Worm (Caenorhabditis elegans) whole organism, L3 larva: ENCODE data around the gene nhr-40.

ENCODE experiments used
- R02D3.7 ChIP-seq: fragments of 150-350 bp; optimal IDR thresholded peaks from 2 replicates; lab custom pipeline; 2014; ENCODE audit warnings: missing biosample characterization, missing genetic modification characterization
- aly-2 ChIP-seq: fragments of 150-350 bp; optimal IDR thresholded peaks from 2 replicates; lab custom pipeline; 2014; ENCODE audit warnings: missing biosample characterization, missing genetic modification characterization
- ama-1 ChIP-seq: fragments of 150-350 bp; optimal IDR thresholded peaks from 2 replicates; lab custom pipeline; 2018
- ceh-28 ChIP-seq: fragments of 150-350 bp; optimal IDR thresholded peaks from 2 replicates; lab custom pipeline; 2014; ENCODE audit warnings: missing biosample characterization, missing genetic modification reagents, missing genetic modification characterization
- ceh-82 ChIP-seq: fragments of 150-350 bp; optimal IDR thresholded peaks from 2 replicates; lab custom pipeline; 2014; ENCODE audit warnings: missing biosample characterization, missing genetic modification characterization
- ceh-9 ChIP-seq: sonication (generic microtip); optimal IDR thresholded peaks from 2 replicates; lab custom pipeline; 2018; ENCODE audit warnings: missing biosample characterization, missing genetic modification characterization
- daf-12 ChIP-seq: fragments of 150-350 bp; optimal IDR thresholded peaks from 2 replicates; lab custom pipeline; 2014; ENCODE audit warnings: missing biosample characterization, missing genetic modification reagents, missing genetic modification characterization
- egl-5 ChIP-seq: fragments of 150-350 bp; optimal IDR thresholded peaks from 2 replicates; lab custom pipeline; 2017; ENCODE audit warnings: missing biosample characterization, missing genetic modification reagents, missing genetic modification characterization, inconsistent platforms
- eor-1 ChIP-seq, 2 experiments: fragments of 150-350 bp; optimal IDR thresholded peaks; 2 replicates each; lab custom pipeline; 2014 to 2018; ENCODE audit warnings: missing biosample characterization in 2 of 2, missing genetic modification characterization in 2 of 2
- fkh-10 ChIP-seq: sonication (generic microtip); optimal IDR thresholded peaks from 2 replicates; lab custom pipeline; 2017; ENCODE audit warnings: missing biosample characterization, missing genetic modification reagents, missing genetic modification characterization
- fkh-2 ChIP-seq: fragments of 150-350 bp; optimal IDR thresholded peaks from 2 replicates; lab custom pipeline; 2014; ENCODE audit warnings: missing biosample characterization, missing genetic modification reagents, missing genetic modification characterization
- fos-1 ChIP-seq: fragments of 150-350 bp; optimal IDR thresholded peaks from 2 replicates; lab custom pipeline; 2014; ENCODE audit warnings: missing biosample characterization, missing genetic modification characterization
- hmg-11 ChIP-seq: sonication (generic microtip); optimal IDR thresholded peaks from 2 replicates; lab custom pipeline; 2016; ENCODE audit warnings: missing genetic modification characterization, missing compliant biosample characterization
- jun-1 ChIP-seq: fragments of 150-350 bp; optimal IDR thresholded peaks from 2 replicates; lab custom pipeline; 2014; ENCODE audit warnings: missing biosample characterization, missing genetic modification reagents, missing genetic modification characterization
- lin-39 ChIP-seq: fragments of 150-350 bp; optimal IDR thresholded peaks from 2 replicates; lab custom pipeline; 2018; ENCODE audit warnings: missing biosample characterization, missing genetic modification reagents, missing genetic modification characterization
- mml-1 ChIP-seq: fragments of 150-350 bp; sonication (generic microtip); optimal IDR thresholded peaks from 3 replicates; lab custom pipeline; 2014; ENCODE audit warnings: missing biosample characterization, missing genetic modification characterization
- nfya-1 ChIP-seq: sonication (generic microtip); optimal IDR thresholded peaks from 2 replicates; lab custom pipeline; 2017; ENCODE audit warnings: missing genetic modification characterization, mild to moderate bottlenecking, missing compliant biosample characterization, antibody characterized with exemption, moderate library complexity; ENCODE audit not compliant: insufficient read depth
- nhr-237 ChIP-seq: fragments of 150-350 bp; optimal IDR thresholded peaks from 2 replicates; lab custom pipeline; 2014; ENCODE audit warnings: missing biosample characterization, missing genetic modification characterization
- nhr-76 ChIP-seq: fragments of 150-350 bp; sonication (generic microtip); optimal IDR thresholded peaks from 5 replicates; lab custom pipeline; 2014; ENCODE audit warnings: missing biosample characterization, missing genetic modification characterization
- nhr-77 ChIP-seq: fragments of 150-350 bp; optimal IDR thresholded peaks from 2 replicates; lab custom pipeline; 2014; ENCODE audit warnings: missing biosample characterization, missing genetic modification characterization
- pqm-1 ChIP-seq: fragments of 150-350 bp; optimal IDR thresholded peaks from 2 replicates; lab custom pipeline; 2017; ENCODE audit warnings: missing biosample characterization, missing genetic modification characterization, inconsistent platforms
- sea-2 ChIP-seq: fragments of 150-350 bp; sonication (generic microtip); optimal IDR thresholded peaks from 4 replicates; lab custom pipeline; 2014; ENCODE audit warnings: missing biosample characterization, missing genetic modification reagents, missing genetic modification characterization
- skn-1 ChIP-seq: fragments of 150-350 bp; optimal IDR thresholded peaks from 2 replicates; lab custom pipeline; 2014; ENCODE audit warnings: missing biosample characterization, missing genetic modification characterization
- snpc-4 ChIP-seq: fragments of 150-350 bp; optimal IDR thresholded peaks from 2 replicates; lab custom pipeline; 2014; ENCODE audit warnings: missing biosample characterization, missing genetic modification characterization
- tbx-2 ChIP-seq: sonication (generic microtip); optimal IDR thresholded peaks from 2 replicates; lab custom pipeline; 2016; ENCODE audit warnings: mild to moderate bottlenecking, missing genetic modification characterization, missing compliant biosample characterization
- unc-39 ChIP-seq: sonication (generic microtip); optimal IDR thresholded peaks from 4 replicates; lab custom pipeline; 2017; ENCODE audit warnings: missing biosample characterization, missing genetic modification characterization
- unc-62 ChIP-seq: fragments of 150-350 bp; sonication (generic microtip); optimal IDR thresholded peaks from 4 replicates; lab custom pipeline; 2014; ENCODE audit warnings: missing biosample characterization, missing genetic modification reagents, missing genetic modification characterization
- zag-1 ChIP-seq: fragments of 150-350 bp; optimal IDR thresholded peaks from 2 replicates; lab custom pipeline; 2014; ENCODE audit warnings: missing biosample characterization, missing genetic modification characterization
- ztf-11 ChIP-seq: fragments of 150-350 bp; optimal IDR thresholded peaks from 2 replicates; lab custom pipeline; 2014; ENCODE audit warnings: missing biosample characterization, missing genetic modification characterization
- ztf-4 ChIP-seq: fragments of 150-350 bp; optimal IDR thresholded peaks from 2 replicates; lab custom pipeline; 2014; ENCODE audit warnings: missing biosample characterization, missing genetic modification characterization

The nhr-40 gene

ce11 chrX:2613077-2613476, 19.3 kb downstream of the nhr-40 start (continued):
- TF ChIP-seq nfya-1 (tag; lab: Kevin White, UChicago) (peak; percentile 61), ceh-82 (peak; percentile 17)

- TF ChIP-seq unc-62 (GFP tag; lab: Kevin White, UChicago) (no peak), mml-1 (tag; lab: Kevin White, UChicago) (no peak), ceh-28 (tag; lab: Kevin White, UChicago) (no peak), pqm-1 (no peak)
Observed at ce11 chrX:2614158-2614557, 20.4 kb downstream of the nhr-40 start.

DNA sequence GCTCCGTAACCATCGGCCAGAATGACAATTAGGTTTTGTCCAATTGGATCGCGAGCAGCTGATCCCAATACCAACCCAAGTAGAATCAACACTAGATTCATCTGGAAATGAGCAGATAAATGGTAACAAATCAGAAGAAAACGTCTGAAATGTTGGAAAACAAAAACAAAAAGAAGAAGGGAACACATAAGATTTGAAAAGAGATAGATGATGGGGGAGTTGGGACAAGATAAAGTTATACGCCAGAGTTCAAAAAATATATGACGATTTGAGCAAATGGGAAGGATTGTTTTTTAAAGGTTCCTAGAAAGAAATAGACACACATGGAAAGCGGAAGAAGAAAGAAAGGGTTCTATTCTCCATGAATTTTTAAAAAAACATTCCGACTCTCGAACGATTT, 21.8 kb downstream of the nhr-40 start, which contains the start of gene T03G6.3:
TSS of gene T03G6.3 (minus strand) at position 101 of the 400 bp plus-strand sequence.
- TF ChIP-seq unc-39 (tag; lab: Kevin White, UChicago) (no peak), pqm-1 (no peak), ceh-28 (tag; lab: Kevin White, UChicago) (no peak), ztf-11 (tag; lab: Kevin White, UChicago) (no peak), nhr-76 (tag; lab: Kevin White, UChicago) (no peak), fkh-2 (tag; lab: Kevin White, UChicago) (no peak), ztf-4 (tag; lab: Kevin White, UChicago) (no peak), fkh-10 (GFP tag; lab: Kevin White, UChicago) (no peak), eor-1 (tag; optimal IDR thresholded peaks at IDR 0.05; lab: Kevin White, UChicago) (no peak), fos-1 (tag; lab: Kevin White, UChicago) (no peak), tbx-2 (tag; lab: Kevin White, UChicago) (no peak), nhr-77 (no peak), ceh-9 (tag; lab: Kevin White, UChicago) (no peak)

DNA sequence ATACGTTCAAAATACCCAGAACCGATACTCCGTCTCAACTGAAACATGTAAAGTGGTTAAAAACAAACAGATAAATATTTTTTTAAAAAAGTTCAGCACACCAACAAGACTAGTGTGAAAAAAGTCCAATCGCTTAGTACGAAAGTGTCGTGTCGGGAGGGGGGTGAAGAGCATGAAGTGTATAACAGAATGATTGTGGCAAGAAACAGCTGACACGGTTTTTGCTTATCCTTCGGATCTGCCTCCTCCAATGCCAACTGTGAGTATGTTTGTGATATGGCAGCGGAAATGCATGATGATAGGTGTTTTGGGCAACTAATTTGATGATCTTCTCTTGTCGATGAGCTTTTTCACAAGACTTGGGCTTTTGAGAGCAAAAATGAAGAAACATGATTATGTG, 26.5 kb downstream of the nhr-40 start:
- no peak for TF ChIP-seq daf-12 (tag; lab: Kevin White, UChicago)
- TF ChIP-seq lin-39 (tag; lab: Kevin White, UChicago), result peak; percentile 30

DNA sequence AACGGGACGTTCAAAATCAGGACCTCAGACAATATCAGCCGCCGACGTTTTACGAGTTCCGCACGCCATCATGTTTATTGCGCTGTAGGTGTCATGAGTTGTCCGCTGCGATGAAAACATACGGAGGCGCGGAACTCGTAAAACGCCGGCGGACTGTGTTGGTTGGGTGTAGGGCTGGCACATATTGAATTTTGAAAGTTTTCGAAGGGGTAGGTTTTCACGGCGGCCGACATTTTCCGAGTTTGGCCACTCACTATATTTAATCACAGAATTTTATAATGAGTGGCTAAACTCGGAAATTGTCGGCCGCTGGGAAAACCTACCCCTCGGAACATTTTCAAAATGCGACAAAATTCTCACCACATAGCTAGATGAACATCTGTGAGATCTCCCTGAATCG, 32.4 kb downstream of the nhr-40 start:
- TF ChIP-seq fkh-10 (GFP tag; lab: Kevin White, UChicago), result no peak
- TF ChIP-seq snpc-4 (tag; lab: Kevin White, UChicago), result peak; percentile 9

- TF ChIP-seq ceh-9 (tag; lab: Kevin White, UChicago) (no peak), unc-39 (tag; lab: Kevin White, UChicago) (no peak), nhr-77 (no peak), R02D3.7 (no peak), ceh-28 (tag; lab: Kevin White, UChicago) (no peak), sea-2 (no peak), ztf-11 (tag; lab: Kevin White, UChicago) (no peak), nfya-1 (tag; lab: Kevin White, UChicago) (no peak), aly-2 (tag; lab: Kevin White, UChicago) (no peak), egl-5 (tag; lab: Kevin White, UChicago) (no peak), ama-1 (lab: Kevin White, UChicago) (no peak), skn-1 (tag; lab: Kevin White, UChicago) (no peak), hmg-11 (no peak), ztf-4 (tag; lab: Kevin White, UChicago) (no peak), zag-1 (tag; lab: Kevin White, UChicago) (no peak), nhr-237 (no peak), nhr-76 (tag; lab: Kevin White, UChicago) (no peak), jun-1 (tag; lab: Kevin White, UChicago) (no peak)
Observed at ce11 chrX:2632869-2633268, 39.1 kb downstream of the nhr-40 start.

DNA sequence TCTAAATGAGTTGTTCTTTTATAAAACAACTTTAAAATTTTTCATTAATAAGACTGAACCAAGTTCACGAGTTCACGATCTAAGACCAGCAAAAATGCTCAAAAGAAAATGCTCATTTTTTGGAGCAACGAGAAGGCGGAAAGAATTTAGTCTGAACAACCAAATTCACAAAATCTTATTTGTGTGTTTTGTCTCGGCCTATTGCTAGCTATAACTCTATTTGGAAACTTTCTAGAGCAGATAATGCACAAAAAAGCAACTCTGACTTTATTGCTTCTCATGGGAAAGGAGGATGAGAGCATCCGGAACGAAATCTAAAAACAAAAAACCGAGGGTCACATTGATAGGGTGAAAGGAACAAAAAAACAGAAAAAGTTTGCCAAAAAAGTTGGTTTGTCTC, 46.8 kb downstream of the nhr-40 start:
- TF ChIP-seq fkh-10 (GFP tag; lab: Kevin White, UChicago) (peak; percentile 52), nhr-237 (no peak)
